Worm (Caenorhabditis elegans) whole organism, L4 larva: Measurements from ENCODE around the gene VF13D12L.3.
A peak's percentile ranks its signal among the peaks of the same experiment; 100 is the strongest.

Source experiments
- F37D6.2 ChIP-seq: sonication (generic microtip); optimal IDR thresholded peaks from 2 replicates; lab custom pipeline; 2016; ENCODE audit warnings: mild to moderate bottlenecking, missing genetic modification characterization, missing compliant biosample characterization
- T20F7.1 ChIP-seq: fragments of 200-800 bp; sonication (Bioruptor generic); optimal IDR thresholded peaks from 2 replicates; lab custom pipeline; 2018; ENCODE audit warnings: mild to moderate bottlenecking, missing genetic modification characterization, missing compliant biosample characterization
- Y48G9A.11 ChIP-seq: fragments of 200-800 bp; sonication (Bioruptor generic); IDR thresholded peaks from 2 replicates; pipeline ENCODE4 v1.3.6; 2022; ENCODE audit warnings: missing genetic modification reagents, missing genetic modification characterization, missing compliant biosample characterization
- ZK337.2 ChIP-seq: fragments of 200-800 bp; sonication (Bioruptor generic); IDR thresholded peaks from 2 replicates; pipeline ENCODE4 v1.3.6; 2022; ENCODE audit warnings: missing genetic modification reagents, missing genetic modification characterization, missing compliant biosample characterization
- ZK546.5 ChIP-seq, 2 experiments: sonication (generic microtip); optimal IDR thresholded peaks; 2 replicates each; lab custom pipeline; 2017; ENCODE audit warnings: missing biosample characterization in 2 of 2, missing genetic modification characterization in 2 of 2
- aha-1 ChIP-seq: fragments of 150-350 bp; peaks from one replicate; lab custom pipeline; 2014; ENCODE audit warnings: missing biosample characterization, missing genetic modification characterization
- aly-2 ChIP-seq: sonication (generic microtip); optimal IDR thresholded peaks from 2 replicates; lab custom pipeline; 2018; ENCODE audit warnings: missing biosample characterization, missing genetic modification characterization
- ceh-20 ChIP-seq: fragments of 200-800 bp; sonication (Bioruptor generic); IDR thresholded peaks from 2 replicates; pipeline ENCODE4 v1.3.6; 2022; ENCODE audit warnings: missing genetic modification reagents, missing genetic modification characterization, missing compliant biosample characterization
- ceh-28 ChIP-seq: fragments of 150-350 bp; optimal IDR thresholded peaks from 2 replicates; lab custom pipeline; 2014; ENCODE audit warnings: missing biosample characterization, missing genetic modification reagents, missing genetic modification characterization
- ceh-82 ChIP-seq: sonication (generic microtip); optimal IDR thresholded peaks from 2 replicates; lab custom pipeline; 2017; ENCODE audit warnings: missing biosample characterization, missing genetic modification characterization
- daf-16 ChIP-seq, 3 experiments: sonication (generic microtip); optimal IDR thresholded peaks; 2 replicates each; lab custom pipeline; 2016 to 2017; ENCODE audit warnings: missing genetic modification characterization in 3 of 3, missing genetic modification reagents in 3 of 3, mild to moderate bottlenecking in 2 of 3, missing compliant biosample characterization in 2 of 3, missing biosample characterization in 1 of 3, moderate library complexity in 1 of 3
- dpl-1 ChIP-seq: fragments of 150-350 bp; optimal IDR thresholded peaks from 2 replicates; lab custom pipeline; 2014; ENCODE audit warnings: missing biosample characterization, missing genetic modification reagents, missing genetic modification characterization
- fkh-10 ChIP-seq: fragments of 150-350 bp; optimal IDR thresholded peaks from 2 replicates; lab custom pipeline; 2014; ENCODE audit warnings: missing biosample characterization, missing genetic modification reagents, missing genetic modification characterization
- fos-1 ChIP-seq: fragments of 150-350 bp; optimal IDR thresholded peaks from 2 replicates; lab custom pipeline; 2014; ENCODE audit warnings: missing biosample characterization, missing genetic modification characterization
- hif-1 ChIP-seq, 2 experiments: sonication (generic microtip); optimal IDR thresholded peaks; 2 replicates each; lab custom pipeline; 2016 to 2017; ENCODE audit warnings: missing compliant biosample characterization in 2 of 2, missing genetic modification characterization in 2 of 2, missing genetic modification reagents in 2 of 2, missing genotype in 2 of 2, mild to moderate bottlenecking in 1 of 2
- hlh-11 ChIP-seq: fragments of 200-800 bp; sonication (Bioruptor generic); optimal IDR thresholded peaks from 2 replicates; lab custom pipeline; 2018; ENCODE audit warnings: mild to moderate bottlenecking, missing genetic modification characterization, missing compliant biosample characterization
- hlh-30 ChIP-seq: sonication (generic microtip); optimal IDR thresholded peaks from 2 replicates; lab custom pipeline; 2017; ENCODE audit warnings: antibody characterized with exemption, mild to moderate bottlenecking, missing genetic modification characterization, missing compliant biosample characterization; ENCODE audit not compliant: insufficient read depth
- hmg-1.1 ChIP-seq: fragments of 200-800 bp; sonication (Bioruptor generic); IDR thresholded peaks from 2 replicates; pipeline ENCODE4 v1.3.6; 2022; ENCODE audit warnings: missing genetic modification reagents, missing genetic modification characterization, missing compliant biosample characterization
- lin-39 ChIP-seq: fragments of 150-350 bp; optimal IDR thresholded peaks from 2 replicates; lab custom pipeline; 2014; ENCODE audit warnings: missing biosample characterization, missing genetic modification reagents, missing genetic modification characterization
- lsy-2 ChIP-seq, 2 experiments: fragments of 150-350 bp in 1 of 2; sonication (generic microtip) in 1 of 2; optimal IDR thresholded peaks; 2 replicates each; lab custom pipeline; 2014 to 2017; ENCODE audit warnings: missing biosample characterization in 2 of 2, missing genetic modification characterization in 2 of 2
- mdl-1 ChIP-seq, 2 experiments: fragments of 150-350 bp in 1 of 2; sonication (generic microtip) in 1 of 2; optimal IDR thresholded peaks; 2 replicates each; lab custom pipeline; 2014 to 2017; ENCODE audit warnings: missing biosample characterization in 2 of 2, missing genetic modification characterization in 2 of 2
- mxl-2 ChIP-seq: fragments of 200-800 bp; sonication (Bioruptor generic); conservative IDR thresholded peaks from 2 replicates; pipeline ENCODE4 v1.3.6; 2022; ENCODE audit warnings: missing genetic modification reagents, missing genetic modification characterization, missing compliant biosample characterization
- mxl-3 ChIP-seq: fragments of 200-800 bp; sonication (Bioruptor generic); optimal IDR thresholded peaks from 2 replicates; lab custom pipeline; 2018; ENCODE audit warnings: mild to moderate bottlenecking, missing genetic modification characterization, missing compliant biosample characterization
- nhr-102 ChIP-seq: sonication (generic microtip); optimal IDR thresholded peaks from 2 replicates; lab custom pipeline; 2016; ENCODE audit warnings: mild to moderate bottlenecking, missing genetic modification characterization, moderate library complexity, missing compliant biosample characterization
- nhr-11 ChIP-seq: fragments of 150-350 bp; optimal IDR thresholded peaks from 2 replicates; lab custom pipeline; 2014; ENCODE audit warnings: missing biosample characterization, missing genetic modification characterization
- nhr-111 ChIP-seq: fragments of 200-800 bp; sonication (Bioruptor generic); optimal IDR thresholded peaks from 2 replicates; lab custom pipeline; 2018; ENCODE audit warnings: mild to moderate bottlenecking, missing genetic modification characterization, missing compliant biosample characterization
- nhr-28 ChIP-seq: fragments of 150-350 bp; optimal IDR thresholded peaks from 2 replicates; lab custom pipeline; 2014; ENCODE audit warnings: missing biosample characterization, missing genetic modification characterization
- nhr-6 ChIP-seq: fragments of 150-350 bp; optimal IDR thresholded peaks from 2 replicates; lab custom pipeline; 2014; ENCODE audit warnings: missing biosample characterization, missing genetic modification characterization
- nhr-77 ChIP-seq: fragments of 150-350 bp; optimal IDR thresholded peaks from 2 replicates; lab custom pipeline; 2014; ENCODE audit warnings: missing biosample characterization, missing genetic modification characterization
- pha-4 ChIP-seq, 2 experiments: fragments of 150-350 bp in 1 of 2; fragments of 200-800 bp in 1 of 2; sonication (Bioruptor generic) in 1 of 2; IDR thresholded peaks in 1 of 2; optimal IDR thresholded peaks in 1 of 2; 2 replicates each; pipeline versions ENCODE4 v1.3.6 to Lab custom; 2014 to 2022; ENCODE audit warnings: missing genetic modification characterization in 2 of 2, missing genetic modification reagents in 2 of 2, missing biosample characterization in 1 of 2, missing compliant biosample characterization in 1 of 2
- pqm-1 ChIP-seq: sonication (generic microtip); optimal IDR thresholded peaks from 2 replicates; lab custom pipeline; 2017; ENCODE audit warnings: missing biosample characterization, missing genetic modification characterization
- set-16 ChIP-seq: fragments of 200-800 bp; sonication (Bioruptor generic); IDR thresholded peaks from 2 replicates; pipeline ENCODE4 v1.3.6; 2022; ENCODE audit warnings: missing genetic modification reagents, missing genetic modification characterization, missing compliant biosample characterization
- skn-1 ChIP-seq: fragments of 150-350 bp; optimal IDR thresholded peaks from 2 replicates; lab custom pipeline; 2014; ENCODE audit warnings: missing biosample characterization, missing genetic modification characterization
- snpc-4 ChIP-seq: fragments of 150-350 bp; optimal IDR thresholded peaks from 2 replicates; lab custom pipeline; 2014; ENCODE audit warnings: missing biosample characterization, missing genetic modification characterization
- spr-1 ChIP-seq: sonication (generic microtip); optimal IDR thresholded peaks from 2 replicates; lab custom pipeline; 2016; ENCODE audit warnings: mild to moderate bottlenecking, missing genetic modification characterization, missing compliant biosample characterization
- spr-3 ChIP-seq: fragments of 200-800 bp; sonication (Bioruptor generic); optimal IDR thresholded peaks from 2 replicates; lab custom pipeline; 2018; ENCODE audit warnings: mild to moderate bottlenecking, missing genetic modification characterization, missing compliant biosample characterization
- unc-130 ChIP-seq: sonication (generic microtip); optimal IDR thresholded peaks from 2 replicates; lab custom pipeline; 2016; ENCODE audit warnings: missing genetic modification reagents, missing genetic modification characterization, missing compliant biosample characterization
- vab-7 ChIP-seq: fragments of 200-800 bp; sonication (Bioruptor generic); IDR thresholded peaks from 2 replicates; pipeline ENCODE4 v1.3.6; 2022; ENCODE audit warnings: missing genetic modification reagents, missing genetic modification characterization, missing compliant biosample characterization
- zag-1 ChIP-seq: fragments of 150-350 bp; optimal IDR thresholded peaks from 2 replicates; lab custom pipeline; 2014; ENCODE audit warnings: missing biosample characterization, missing genetic modification characterization
- zfp-3 ChIP-seq: fragments of 200-800 bp; sonication (Bioruptor generic); conservative IDR thresholded peaks from 2 replicates; pipeline ENCODE4 v1.3.6; 2022; ENCODE audit warnings: missing genetic modification reagents, missing genetic modification characterization, missing compliant biosample characterization

VF13D12L.3 gene

ce11 chrII:11710771-11711170 lies 5.0 kb downstream of the VF13D12L.3 start:
- TF ChIP-seq nhr-6 (tag; lab: Kevin White, UChicago) (no peak), mxl-3 (GFP tag; lab: Kevin White, UChicago) (no peak), nhr-28 (tag; lab: Kevin White, UChicago) (peak; percentile 78), spr-3 (GFP tag; lab: Kevin White, UChicago) (no peak)

- peak in 1 of 2 experiments; percentile 21 for TF ChIP-seq lsy-2 (tag; optimal IDR thresholded peaks at IDR 0.05; lab: Kevin White, UChicago)
- peak in 1 of 2 experiments; percentile 34 for TF ChIP-seq hif-1 (tag; optimal IDR thresholded peaks at IDR 0.05; lab: Kevin White, UChicago)
- peak; percentile 59 for TF ChIP-seq nhr-11 (tag; lab: Kevin White, UChicago)
- TF ChIP-seq hlh-11: peak; percentile 75
- TF ChIP-seq ceh-20 (GFP tag; lab: Robert Waterston, UW): peak; percentile 17; the same call in 1 of the 2 replicates
- peak; percentile 49 for TF ChIP-seq set-16
- no peak for TF ChIP-seq unc-130 (GFP tag; lab: Kevin White, UChicago)
- no peak for TF ChIP-seq mxl-3 (GFP tag; lab: Kevin White, UChicago)
- peak; percentile 62 for TF ChIP-seq hlh-30 (tag; lab: Kevin White, UChicago)
- TF ChIP-seq ceh-82: no peak
- peak in 1 of 2 experiments; percentile 60 for TF ChIP-seq daf-16 (GFP tag; optimal IDR thresholded peaks at IDR 0.05; lab: Kevin White, UChicago)
- no peak for TF ChIP-seq daf-16 (tag; optimal IDR thresholded peaks at IDR 0.05; lab: Kevin White, UChicago)
- peak; percentile 31 for TF ChIP-seq aha-1 (tag; lab: Kevin White, UChicago)
- peak; percentile 35; the same call in 1 of the 2 replicates for TF ChIP-seq hmg-1.1
- TF ChIP-seq spr-1 (tag; lab: Kevin White, UChicago): peak; percentile 3
- TF ChIP-seq zfp-3: no peak
- TF ChIP-seq mdl-1 (tag; optimal IDR thresholded peaks at IDR 0.05; lab: Kevin White, UChicago): peak in 1 of 2 experiments; percentile 27
Observed at ce11 chrII:11713569-11713968, 7.8 kb downstream of the VF13D12L.3 start, which contains the start of gene F13D12.10. F13D12.10 (plus strand) TSS chrII:11713799.

ce11 chrII:11714728-11715127 lies 8.9 kb downstream of the VF13D12L.3 start:
- TF ChIP-seq snpc-4 (tag; lab: Kevin White, UChicago) (peak; percentile 56), nhr-111 (GFP tag; lab: Kevin White, UChicago) (no peak)

- no peak for TF ChIP-seq dpl-1 (GFP tag; lab: Kevin White, UChicago)
- no peak for TF ChIP-seq ZK337.2 (GFP tag; lab: Robert Waterston, UW)
- no peak for TF ChIP-seq mxl-2 (GFP tag; lab: Robert Waterston, UW)
- no peak for TF ChIP-seq pqm-1
- no peak for TF ChIP-seq snpc-4 (tag; lab: Kevin White, UChicago)
- no peak for TF ChIP-seq zag-1
- no peak for TF ChIP-seq nhr-77 (tag; lab: Kevin White, UChicago)
- peak; percentile 93 for TF ChIP-seq spr-3 (GFP tag; lab: Kevin White, UChicago)
- TF ChIP-seq nhr-102 (tag; lab: Kevin White, UChicago): no peak
- TF ChIP-seq ZK546.5 (tag; optimal IDR thresholded peaks at IDR 0.05; lab: Kevin White, UChicago): no peak
- TF ChIP-seq T20F7.1: peak; percentile 91
- no peak for TF ChIP-seq skn-1 (tag; lab: Kevin White, UChicago)
- TF ChIP-seq pha-4 (GFP tag; IDR thresholded peaks at IDR 0.05; lab: Robert Waterston, UW): no peak
- TF ChIP-seq pha-4 (tag; optimal IDR thresholded peaks at IDR 0.05; lab: Kevin White, UChicago): no peak
- TF ChIP-seq hlh-11: no peak
- no peak for TF ChIP-seq ceh-28 (tag; lab: Kevin White, UChicago)
- TF ChIP-seq fos-1 (tag; lab: Kevin White, UChicago): no peak
- TF ChIP-seq lin-39: no peak
- no peak for TF ChIP-seq fkh-10 (GFP tag; lab: Kevin White, UChicago)
- TF ChIP-seq aha-1 (tag; lab: Kevin White, UChicago): no peak
- no peak for TF ChIP-seq set-16
- TF ChIP-seq F37D6.2 (tag; lab: Kevin White, UChicago): no peak
- TF ChIP-seq vab-7 (GFP tag; lab: Robert Waterston, UW): no peak
- TF ChIP-seq Y48G9A.11 (GFP tag; lab: Robert Waterston, UW): peak; percentile 76
- peak; percentile 95 for TF ChIP-seq spr-1 (tag; lab: Kevin White, UChicago)
- TF ChIP-seq aly-2 (tag; lab: Kevin White, UChicago): no peak
- no peak for TF ChIP-seq mdl-1 (tag; optimal IDR thresholded peaks at IDR 0.05; lab: Kevin White, UChicago)
Observed at ce11 chrII:11719533-11719932, 13.7 kb downstream of the VF13D12L.3 start.
